Worm (Caenorhabditis elegans) whole organism, early embryonic: ENCODE results near the gene Y57G11C.8.
"Not testable (repeated sequence)": the region's sequence is repeated elsewhere in the genome, so short reads cannot be mapped to it uniquely, and the experiment has no call there.

Experiments used
- B0310.2 ChIP-seq: sonication (generic microtip); optimal IDR thresholded peaks from 2 replicates; lab custom pipeline; 2016; ENCODE audit warnings: mild to moderate bottlenecking, missing genetic modification characterization, missing compliant biosample characterization
- F13C5.2 ChIP-seq: sonication (generic microtip); optimal IDR thresholded peaks from 2 replicates; lab custom pipeline; 2017; ENCODE audit warnings: mild to moderate bottlenecking, missing genetic modification characterization, inconsistent platforms, missing compliant biosample characterization
- aly-1 ChIP-seq: sonication (generic microtip); optimal IDR thresholded peaks from 2 replicates; lab custom pipeline; 2016; ENCODE audit warnings: missing genetic modification characterization, missing compliant biosample characterization
- ama-1 ChIP-seq: fragments of 150-350 bp; optimal IDR thresholded peaks from 2 replicates; lab custom pipeline; 2014
- ceh-13 ChIP-seq: fragments of 200-800 bp; sonication (Bioruptor generic); optimal IDR thresholded peaks from 2 replicates; lab custom pipeline; 2018; ENCODE audit warnings: mild to moderate bottlenecking, missing genetic modification characterization, missing compliant biosample characterization
- ceh-36 ChIP-seq: sonication (generic microtip); optimal IDR thresholded peaks from 2 replicates; lab custom pipeline; 2016; ENCODE audit warnings: missing genetic modification characterization, inconsistent platforms, missing compliant biosample characterization
- ets-7 ChIP-seq: sonication (generic microtip); optimal IDR thresholded peaks from 2 replicates; lab custom pipeline; 2016; ENCODE audit warnings: missing genotype, missing genetic modification characterization, missing compliant biosample characterization
- flt-1 ChIP-seq: fragments of 200-800 bp; sonication (Bioruptor generic); IDR thresholded peaks from 2 replicates; pipeline ENCODE4 v1.3.6; 2022; ENCODE audit warnings: missing genetic modification characterization, missing compliant biosample characterization
- hmbx-1 ChIP-seq: sonication (generic microtip); optimal IDR thresholded peaks from 2 replicates; lab custom pipeline; 2016; ENCODE audit warnings: mild to moderate bottlenecking, missing genetic modification characterization, missing compliant biosample characterization
- hmg-4 ChIP-seq: fragments of 200-800 bp; sonication (Bioruptor generic); optimal IDR thresholded peaks from 2 replicates; lab custom pipeline; 2018; ENCODE audit warnings: mild to moderate bottlenecking, missing genetic modification characterization, missing compliant biosample characterization
- hnd-1 ChIP-seq: sonication (generic microtip); optimal IDR thresholded peaks from 2 replicates; lab custom pipeline; 2016; ENCODE audit warnings: missing genetic modification characterization, missing compliant biosample characterization
- pes-1 ChIP-seq: fragments of 200-800 bp; sonication (Bioruptor generic); IDR thresholded peaks from 2 replicates; pipeline ENCODE4 v1.3.6; 2022; ENCODE audit warnings: missing genetic modification reagents, missing genetic modification characterization, missing compliant biosample characterization
- scrt-1 ChIP-seq: fragments of 200-800 bp; sonication (Bioruptor generic); IDR thresholded peaks from 2 replicates; pipeline ENCODE4 v1.3.6; 2022; ENCODE audit warnings: missing genetic modification characterization, missing compliant biosample characterization
- sea-1 ChIP-seq: fragments of 200-800 bp; sonication (Bioruptor generic); conservative IDR thresholded peaks from 2 replicates; pipeline ENCODE4 v1.3.6; 2022; ENCODE audit warnings: missing genetic modification characterization, missing compliant biosample characterization
- tbx-11 ChIP-seq: fragments of 200-800 bp; sonication (Bioruptor generic); IDR thresholded peaks from 2 replicates; pipeline ENCODE4 v1.3.6; 2022; ENCODE audit warnings: missing genetic modification characterization, missing compliant biosample characterization
- tbx-37 ChIP-seq: fragments of 200-800 bp; sonication (Bioruptor generic); conservative IDR thresholded peaks from 2 replicates; pipeline ENCODE4 v1.3.6; 2022; ENCODE audit warnings: missing genetic modification reagents, missing genetic modification characterization, missing compliant biosample characterization
- tra-4 ChIP-seq: sonication (generic microtip); optimal IDR thresholded peaks from 2 replicates; lab custom pipeline; 2017; ENCODE audit warnings: missing genetic modification characterization, missing compliant biosample characterization

The Y57G11C.8 gene

ce11 chrIV:14771325-14771724, 10.3 kb upstream of the Y57G11C.8 start, which contains the start of gene degl-1:
TSS of gene degl-1 (minus strand) at chrIV:14771425.
- TF ChIP-seq tbx-11 (no peak), ama-1 (no peak), tra-4 (tag; lab: Kevin White, UChicago) (no peak), pes-1 (GFP tag; lab: Robert Waterston, UW) (no peak), hmg-4 (no peak), hmbx-1 (tag; lab: Kevin White, UChicago) (no peak), ceh-13 (GFP tag; lab: Kevin White, UChicago) (no peak), aly-1 (no peak), F13C5.2 (tag; lab: Kevin White, UChicago) (no peak), flt-1 (GFP tag; lab: Robert Waterston, UW) (no peak), hnd-1 (no peak)

ce11 chrIV:14773280-14774071, 8.2 kb upstream of the Y57G11C.8 start, which contains the start of gene Y57G11C.36:
TSS of gene Y57G11C.36 (minus strand) at chrIV:14773781.
- TF ChIP-seq ets-7 (tag; lab: Kevin White, UChicago): no peak
- no peak for TF ChIP-seq B0310.2 (tag; lab: Kevin White, UChicago)
- no peak for TF ChIP-seq pes-1 (GFP tag; lab: Robert Waterston, UW)
- no peak for TF ChIP-seq hmbx-1 (tag; lab: Kevin White, UChicago)
- TF ChIP-seq scrt-1 (GFP tag; lab: Robert Waterston, UW): no peak
- no peak for TF ChIP-seq hnd-1

- not testable (repeated sequence) for TF ChIP-seq hmg-4, hnd-1, aly-1
Observed at ce11 chrIV:14774454-14774853, 7.2 kb upstream of the Y57G11C.8 start, which contains the start of gene Y57G11C.51. TSS of gene Y57G11C.51 (minus strand) at chrIV:14774554.

- TF ChIP-seq ama-1 (no peak), ceh-36 (tag; lab: Kevin White, UChicago) (no peak), tbx-11 (no peak), F13C5.2 (tag; lab: Kevin White, UChicago) (no peak), tra-4 (tag; lab: Kevin White, UChicago) (no peak), ets-7 (tag; lab: Kevin White, UChicago) (no peak), sea-1 (no peak), hnd-1 (no peak), hmg-4 (no peak), scrt-1 (GFP tag; lab: Robert Waterston, UW) (no peak), B0310.2 (tag; lab: Kevin White, UChicago) (no peak), hmbx-1 (tag; lab: Kevin White, UChicago) (no peak), ceh-13 (GFP tag; lab: Kevin White, UChicago) (no peak), tbx-37 (GFP tag; lab: Robert Waterston, UW) (no peak), pes-1 (GFP tag; lab: Robert Waterston, UW) (no peak), aly-1 (no peak), flt-1 (GFP tag; lab: Robert Waterston, UW) (no peak)
Observed at ce11 chrIV:14782211-14782610, 574 bp downstream of the Y57G11C.8 start, which contains the start of gene Y57G11C.1130. TSS of gene Y57G11C.1130 (plus strand) at chrIV:14782511.

- TF ChIP-seq flt-1 (GFP tag; lab: Robert Waterston, UW): no peak
- TF ChIP-seq pes-1 (GFP tag; lab: Robert Waterston, UW): no peak
- no peak for TF ChIP-seq B0310.2 (tag; lab: Kevin White, UChicago)
- TF ChIP-seq tbx-11: no peak
- no peak for TF ChIP-seq scrt-1 (GFP tag; lab: Robert Waterston, UW)
- no peak for TF ChIP-seq ceh-13 (GFP tag; lab: Kevin White, UChicago)
- TF ChIP-seq hnd-1: no peak
- TF ChIP-seq hmbx-1 (tag; lab: Kevin White, UChicago): no peak
Observed at ce11 chrIV:14784481-14784880, 2.8 kb downstream of the Y57G11C.8 start, which contains the start of gene nlp-56. TSS of gene nlp-56 (minus strand) at chrIV:14784737.

- TF ChIP-seq tra-4 (tag; lab: Kevin White, UChicago): no peak
- TF ChIP-seq hmbx-1 (tag; lab: Kevin White, UChicago): no peak
- TF ChIP-seq aly-1: no peak
- no peak for TF ChIP-seq ama-1
- TF ChIP-seq ceh-13 (GFP tag; lab: Kevin White, UChicago): no peak
- TF ChIP-seq pes-1 (GFP tag; lab: Robert Waterston, UW): no peak
- no peak for TF ChIP-seq sea-1
- TF ChIP-seq scrt-1 (GFP tag; lab: Robert Waterston, UW): no peak
- no peak for TF ChIP-seq hnd-1
- TF ChIP-seq F13C5.2 (tag; lab: Kevin White, UChicago): no peak
- TF ChIP-seq flt-1 (GFP tag; lab: Robert Waterston, UW): no peak
Observed at ce11 chrIV:14786374-14787136, 4.9 kb downstream of the Y57G11C.8 start, which contains the start of gene melo-1. TSS of gene melo-1 (plus strand) at chrIV:14787031.

- TF ChIP-seq ama-1 (no peak), sea-1 (no peak), scrt-1 (GFP tag; lab: Robert Waterston, UW) (no peak), aly-1 (no peak), ets-7 (tag; lab: Kevin White, UChicago) (no peak), hnd-1 (no peak), hmbx-1 (tag; lab: Kevin White, UChicago) (no peak), ceh-36 (tag; lab: Kevin White, UChicago) (no peak), tbx-37 (GFP tag; lab: Robert Waterston, UW) (no peak), tra-4 (tag; lab: Kevin White, UChicago) (no peak), pes-1 (GFP tag; lab: Robert Waterston, UW) (no peak)
Observed at ce11 chrIV:14790579-14790978, 8.9 kb downstream of the Y57G11C.8 start.
